Fruit fly (Drosophila melanogaster): ENCODE results near the gene CG43349.

CG43349 gene

DNA sequence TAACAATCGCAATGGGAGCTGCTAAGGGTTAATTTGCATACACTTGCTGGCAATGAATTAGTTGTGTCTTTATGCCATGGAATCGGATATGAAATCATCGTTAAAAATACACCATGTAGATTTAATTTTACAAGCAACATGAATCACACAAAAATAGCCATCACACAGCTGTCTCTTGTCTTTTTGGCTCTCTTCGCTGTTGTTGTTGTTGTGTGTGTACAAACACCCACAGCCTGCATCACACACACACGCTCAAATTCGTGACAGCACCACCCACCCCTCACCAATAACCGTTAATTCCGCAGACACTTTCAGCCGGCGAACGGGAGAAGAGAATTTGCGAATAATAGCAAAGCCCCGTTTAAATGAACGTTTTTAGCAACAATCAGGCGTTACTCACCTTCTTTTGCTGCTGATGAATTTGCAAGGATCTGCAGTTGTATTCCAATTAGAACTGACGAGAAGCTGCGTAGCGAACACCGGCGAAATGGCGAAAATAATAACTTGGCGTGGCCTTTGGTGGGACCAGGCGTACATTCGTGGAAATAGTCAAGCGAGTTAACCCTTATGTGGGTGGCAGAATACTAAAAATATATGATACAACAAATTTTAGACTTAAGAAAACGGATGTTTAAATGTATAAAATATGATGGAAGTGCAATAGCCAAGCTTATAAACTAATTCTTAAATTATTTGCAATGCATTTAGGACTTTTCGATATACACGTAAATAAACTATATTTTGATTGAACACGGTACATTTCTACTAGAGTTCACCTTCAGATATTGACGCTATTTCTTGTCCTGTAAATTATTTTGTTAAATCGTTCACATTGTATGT is 42.1 kb upstream of the CG43349 start, which contains the start of gene capt (continued):
- TF ChIP-seq HmgZ (tag; optimal IDR thresholded peaks at IDR 0.05) (no peak), nerfin-2 (GFP tag; IDR thresholded peaks at IDR 0.05; ENCODE audit: partially characterized antibody) (no peak), fd64A (GFP tag; optimal IDR thresholded peaks at IDR 0.05) (no peak), Atf-2 (GFP tag; optimal IDR thresholded peaks at IDR 0.05) (no peak), CG9932 (GFP tag; IDR thresholded peaks at IDR 0.05) (peak; percentile 81), CG14050 (GFP tag; IDR thresholded peaks at IDR 0.05) (no peak), otp (GFP tag; IDR thresholded peaks at IDR 0.05) (no peak), Doc2 (GFP tag; IDR thresholded peaks at IDR 0.05) (no peak), CG4854 (GFP tag; optimal IDR thresholded peaks at IDR 0.05) (no peak), Side (GFP tag; optimal IDR thresholded peaks at IDR 0.05) (no peak), ham (GFP tag; IDR thresholded peaks at IDR 0.05) (no peak), CG2129 (GFP tag; IDR thresholded peaks at IDR 0.05; ENCODE audit: partially characterized antibody) (no peak), Sry-δ (GFP tag; optimal IDR thresholded peaks at IDR 0.05) (no peak), Sox102F (GFP tag; optimal IDR thresholded peaks at IDR 0.05) (no peak), CG8388 (GFP tag; optimal IDR thresholded peaks at IDR 0.05) (peak; percentile 10), sisA (GFP tag; IDR thresholded peaks at IDR 0.05) (peak; percentile 21; the same call in 1 of the 2 replicates), zf30C (GFP tag; optimal IDR thresholded peaks at IDR 0.05) (no peak), row (GFP tag; IDR thresholded peaks at IDR 0.05) (peak; percentile 94), Bdp1 (GFP tag; optimal IDR thresholded peaks at IDR 0.05) (no peak), CG2199 (GFP tag; IDR thresholded peaks at IDR 0.05) (no peak), bowl (GFP tag; IDR thresholded peaks at IDR 0.05) (no peak), wor (GFP tag; IDR thresholded peaks at IDR 0.05) (no peak), CG4707 (GFP tag; optimal IDR thresholded peaks at IDR 0.05) (no peak), CG15011 (GFP tag; optimal IDR thresholded peaks at IDR 0.05) (no peak), rib (GFP tag; IDR thresholded peaks at IDR 0.05) (peak; percentile 88), Bgb (GFP tag; IDR thresholded peaks at IDR 0.05; ENCODE audit: partially characterized antibody) (peak; percentile 42; the same call in 1 of the 2 replicates), CG17328 (GFP tag; IDR thresholded peaks at IDR 0.05) (no peak), sr (GFP tag; IDR thresholded peaks at IDR 0.05) (peak; percentile 86), gce (GFP tag; IDR thresholded peaks at IDR 0.05) (no peak), gsb (GFP tag; IDR thresholded peaks at IDR 0.05) (no peak), Awh (GFP tag; IDR thresholded peaks at IDR 0.05) (no peak), CG30431 (GFP tag; optimal IDR thresholded peaks at IDR 0.05) (no peak), sd (tag; optimal IDR thresholded peaks at IDR 0.05) (no peak), sug (tag; optimal IDR thresholded peaks at IDR 0.05) (peak; percentile 38), CG32772 (GFP tag; IDR thresholded peaks at IDR 0.05) (peak; percentile 26; the same call in 1 of the 2 replicates), CG34376 (GFP tag; optimal IDR thresholded peaks at IDR 0.05) (no peak), Dip2 (GFP tag; IDR thresholded peaks at IDR 0.05) (no peak), nom (GFP tag; optimal IDR thresholded peaks at IDR 0.05) (no peak), Dfd (GFP tag; optimal IDR thresholded peaks at IDR 0.05) (no peak), ERR (GFP tag; optimal IDR thresholded peaks at IDR 0.05) (no peak), CG8290 (GFP tag; optimal IDR thresholded peaks at IDR 0.05) (no peak), CG8290 (tag; optimal IDR thresholded peaks at IDR 0.05) (no peak), CG11398 (GFP tag; optimal IDR thresholded peaks at IDR 0.05) (no peak), sna (GFP tag; IDR thresholded peaks at IDR 0.05; ENCODE audit: partially characterized antibody) (no peak), gt (GFP tag; IDR thresholded peaks at IDR 0.05) (no peak), Dip3 (GFP tag; optimal IDR thresholded peaks at IDR 0.05) (peak; percentile 16), Taf1 (GFP tag; IDR thresholded peaks at IDR 0.05) (peak; percentile 53; the same call in 1 of the 2 replicates), CG3995 (GFP tag; optimal IDR thresholded peaks at IDR 0.05) (peak; percentile 8), CG6765 (GFP tag; optimal IDR thresholded peaks at IDR 0.05) (no peak), CG9797 (GFP tag; optimal IDR thresholded peaks at IDR 0.05) (peak; percentile 53), tio (GFP tag; optimal IDR thresholded peaks at IDR 0.05) (no peak)

All from whole organism, embryonic.